Fruit fly (Drosophila melanogaster) whole organism, adult: ENCODE results near the gene grn.

ENCODE experiments used
- CG11617 ChIP-seq: fragments of 200-800 bp; sonication (Bioruptor generic); optimal IDR thresholded peaks from 2 replicates; lab custom pipeline; 2017; ENCODE audit warnings: mild to moderate bottlenecking, missing biosample characterization, missing genetic modification reagents, missing genetic modification characterization
- CG12768 ChIP-seq: fragments of 200-800 bp; sonication (Bioruptor generic); optimal IDR thresholded peaks from 2 replicates; lab custom pipeline; 2017; ENCODE audit warnings: missing biosample characterization, missing genetic modification characterization, mild to moderate bottlenecking, moderate library complexity, missing genetic modification reagents
- CG14711 ChIP-seq: fragments of 200-800 bp; sonication (Bioruptor generic); optimal IDR thresholded peaks from 2 replicates; lab custom pipeline; 2018; ENCODE audit warnings: missing biosample characterization, mild to moderate bottlenecking, missing genetic modification characterization, moderate library complexity
- CG1620 ChIP-seq: fragments of 200-800 bp; sonication (Bioruptor generic); optimal IDR thresholded peaks from 2 replicates; lab custom pipeline; 2016; ENCODE audit warnings: missing biosample characterization, missing genetic modification characterization
- CG33017 ChIP-seq: fragments of 200-800 bp; sonication (Bioruptor generic); optimal IDR thresholded peaks from 2 replicates; lab custom pipeline; 2018; ENCODE audit warnings: missing biosample characterization, mild to moderate bottlenecking, missing genetic modification characterization, moderate library complexity
- CG5204 ChIP-seq: fragments of 200-800 bp; sonication (Bioruptor generic); optimal IDR thresholded peaks from 2 replicates; lab custom pipeline; 2016; ENCODE audit warnings: missing biosample characterization, missing genetic modification characterization
- CG7045 ChIP-seq: fragments of 200-800 bp; sonication (Bioruptor generic); optimal IDR thresholded peaks from 2 replicates; lab custom pipeline; 2017; ENCODE audit warnings: missing biosample characterization, mild to moderate bottlenecking, missing genetic modification characterization
- CG7101 ChIP-seq: fragments of 200-800 bp; sonication (Bioruptor generic); optimal IDR thresholded peaks from 2 replicates; lab custom pipeline; 2018; ENCODE audit warnings: missing biosample characterization, mild to moderate bottlenecking, missing genetic modification characterization, moderate library complexity
- Clk ChIP-seq: fragments of 200-800 bp; sonication (Bioruptor generic); optimal IDR thresholded peaks from 2 replicates; lab custom pipeline; 2017; ENCODE audit warnings: missing biosample characterization, missing genetic modification characterization
- Crg-1 ChIP-seq: fragments of 200-800 bp; sonication (Bioruptor generic); optimal IDR thresholded peaks from 2 replicates; lab custom pipeline; 2016; ENCODE audit warnings: missing biosample characterization, missing genetic modification characterization
- Hr96 ChIP-seq: fragments of 200-800 bp; sonication (Bioruptor generic); optimal IDR thresholded peaks from 2 replicates; lab custom pipeline; 2016; ENCODE audit warnings: missing biosample characterization, missing genetic modification characterization
- Mnt ChIP-seq: fragments of 200-800 bp; sonication (Bioruptor generic); optimal IDR thresholded peaks from 2 replicates; lab custom pipeline; 2016; ENCODE audit warnings: missing biosample characterization, mild to moderate bottlenecking, missing genetic modification characterization
- bab1 ChIP-seq: fragments of 200-800 bp; sonication (Bioruptor generic); optimal IDR thresholded peaks from 3 replicates; lab custom pipeline; 2019; ENCODE audit warnings: missing biosample characterization, mild to moderate bottlenecking, missing genetic modification characterization, moderate library complexity
- cic ChIP-seq: fragments of 200-800 bp; sonication (Bioruptor generic); optimal IDR thresholded peaks from 2 replicates; lab custom pipeline; 2017; ENCODE audit warnings: missing biosample characterization, mild to moderate bottlenecking, missing genetic modification characterization, moderate library complexity
- cnc ChIP-seq, 2 experiments: fragments of >200 bp; optimal IDR thresholded peaks; 2 replicates each; lab custom pipeline; 2017
- kay ChIP-seq: fragments of 200-800 bp; sonication (Bioruptor generic); peaks from one replicate; lab custom pipeline; 2016; ENCODE audit warnings: missing biosample characterization, missing genetic modification characterization, borderline replicate concordance
- ovo ChIP-seq: fragments of 200-800 bp; sonication (Bioruptor generic); optimal IDR thresholded peaks from 2 replicates; lab custom pipeline; 2016; ENCODE audit warnings: missing biosample characterization, missing genetic modification characterization
- pad ChIP-seq: fragments of 200-800 bp; sonication (Bioruptor generic); optimal IDR thresholded peaks from 3 replicates; lab custom pipeline; 2017; ENCODE audit warnings: missing biosample characterization, missing genetic modification characterization, mild to moderate bottlenecking, moderate library complexity, missing genetic modification reagents
- tj ChIP-seq: fragments of 200-800 bp; sonication (Bioruptor generic); optimal IDR thresholded peaks from 3 replicates; lab custom pipeline; 2017; ENCODE audit warnings: missing biosample characterization, mild to moderate bottlenecking, missing genetic modification characterization, moderate library complexity
- toe ChIP-seq: fragments of 200-800 bp; sonication (Bioruptor generic); optimal IDR thresholded peaks from 2 replicates; lab custom pipeline; 2016; ENCODE audit warnings: missing biosample characterization, missing genetic modification characterization

The grn gene

DNA sequence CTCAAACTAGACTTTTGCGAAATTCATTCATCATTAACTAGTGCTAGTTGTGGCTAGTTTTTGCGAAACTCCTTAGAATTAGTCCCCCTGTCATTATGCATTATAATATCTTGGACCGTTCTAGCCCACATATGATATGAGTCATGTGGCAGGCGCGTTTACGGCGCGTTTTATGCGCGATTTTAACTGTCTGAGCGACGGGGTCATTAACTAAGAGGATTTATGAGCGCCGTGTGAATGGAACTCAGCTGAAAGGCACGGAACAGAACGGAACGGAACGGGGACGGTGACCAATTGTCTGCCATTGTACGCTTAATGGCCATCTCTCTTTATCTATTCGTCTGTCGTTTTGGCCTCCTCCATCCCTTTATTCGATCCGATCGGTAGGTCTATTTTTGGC lies 63.2 kb downstream of the grn start:
- TF ChIP-seq CG33017 (tag; lab: Kevin White, UChicago) = no peak
- TF ChIP-seq cnc (optimal IDR thresholded peaks at IDR 0.05; lab: Kevin White, UChicago) = no peak

DNA sequence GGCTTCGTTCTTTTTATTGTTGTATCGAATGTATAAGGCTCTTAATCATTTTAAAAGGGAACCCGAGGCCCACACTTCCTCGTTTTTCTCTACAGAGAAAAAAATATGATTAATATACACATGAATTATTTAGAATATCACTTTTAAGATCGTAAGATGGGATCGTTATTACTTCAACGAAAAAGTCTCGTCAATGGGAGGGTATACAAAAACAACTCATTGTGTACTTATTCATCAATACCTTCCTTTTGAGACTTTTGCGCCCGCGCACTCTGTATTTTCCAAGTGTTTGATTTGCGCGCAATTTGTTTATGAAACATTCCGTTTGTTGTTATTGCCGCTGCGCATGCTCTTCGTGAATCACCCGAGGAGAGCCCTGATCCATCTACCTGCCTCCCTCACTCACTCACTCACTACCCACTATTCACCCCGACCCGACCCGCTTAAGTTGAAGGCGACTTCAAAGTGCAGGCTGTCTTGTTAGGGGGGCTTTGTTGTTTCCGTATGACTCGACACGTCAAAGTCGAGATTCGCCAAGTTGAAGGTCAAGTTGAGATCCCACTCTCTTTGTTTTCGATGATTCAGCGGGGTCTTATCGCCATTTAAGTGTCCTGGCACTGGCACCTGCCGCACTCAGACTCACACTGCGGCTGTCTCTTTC lies 65.2 kb downstream of the grn start:
- no peak for TF ChIP-seq bab1 (GFP tag; lab: Kevin White, UChicago)

- peak; percentile 68 for TF ChIP-seq CG7101 (tag; lab: Kevin White, UChicago)
- TF ChIP-seq CG33017 (tag; lab: Kevin White, UChicago) = peak; percentile 50
- peak; percentile 17 for TF ChIP-seq pad (GFP tag; lab: Kevin White, UChicago)
- no peak for TF ChIP-seq CG5204 (GFP tag; lab: Kevin White, UChicago)
- TF ChIP-seq kay (GFP tag; lab: Kevin White, UChicago) = peak; percentile 96
- no peak for TF ChIP-seq CG1620 (GFP tag; lab: Kevin White, UChicago)
- peak; percentile 35 for TF ChIP-seq Hr96
- no peak for TF ChIP-seq bab1 (GFP tag; lab: Kevin White, UChicago)
- peak; percentile 41 for TF ChIP-seq CG11617 (GFP tag; lab: Kevin White, UChicago)
- TF ChIP-seq tj = no peak
- peak; percentile 91 for TF ChIP-seq cic
- TF ChIP-seq toe (GFP tag; lab: Kevin White, UChicago) = peak; percentile 9
- TF ChIP-seq CG14711 (tag; lab: Kevin White, UChicago) = no peak
- no peak for TF ChIP-seq Clk
- TF ChIP-seq cnc (optimal IDR thresholded peaks at IDR 0.05; lab: Kevin White, UChicago) = no peak
- peak; percentile 76 for TF ChIP-seq ovo (GFP tag; lab: Kevin White, UChicago)
- peak; percentile 26 for TF ChIP-seq CG7045
- peak; percentile 77 for TF ChIP-seq Mnt
- peak; percentile 31 for TF ChIP-seq Crg-1 (GFP tag; lab: Kevin White, UChicago)
- peak; percentile 67 for TF ChIP-seq CG12768 (GFP tag; lab: Kevin White, UChicago)
These were observed 66.0 kb downstream of the grn start for dm6 chr3R:8115205-8115604.

DNA sequence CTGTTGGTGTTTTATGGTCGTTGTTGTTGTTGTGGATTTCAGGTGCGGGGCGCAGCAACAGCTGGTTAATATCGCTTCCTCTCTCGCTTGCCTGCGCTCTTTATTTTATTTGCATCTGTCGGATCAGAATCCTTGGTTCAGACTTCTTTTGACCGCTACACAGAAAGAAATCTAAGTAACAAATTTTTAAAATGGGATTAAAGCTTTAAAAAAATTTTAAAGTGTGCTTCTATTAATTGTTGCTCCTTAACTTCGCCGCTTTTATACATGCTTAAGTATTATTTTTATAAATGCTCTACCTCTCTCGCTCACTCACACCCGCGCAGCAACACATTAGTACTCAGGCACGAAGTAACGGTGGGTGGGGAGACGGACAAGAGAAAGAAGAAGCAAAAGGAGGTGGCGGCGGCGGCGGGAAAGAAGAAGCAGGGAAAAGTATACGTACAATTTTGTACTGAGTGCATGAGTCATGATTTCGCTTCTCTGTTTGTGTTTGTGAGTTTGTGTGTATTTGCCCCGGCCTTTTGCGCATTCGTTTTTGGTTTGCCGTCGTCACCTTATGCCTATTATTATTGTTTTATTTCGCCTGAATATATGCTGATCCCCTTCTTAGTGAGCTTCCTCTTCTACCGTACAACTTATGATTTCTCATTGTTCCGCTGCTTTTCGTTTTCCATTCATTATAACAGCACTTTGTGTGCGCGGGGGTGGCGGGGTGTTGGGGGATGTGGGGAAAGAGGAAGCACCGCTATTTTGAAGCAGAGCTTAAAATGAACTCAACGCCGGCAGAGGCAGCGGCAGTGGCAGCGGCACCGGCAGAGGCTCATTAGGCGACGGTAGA lies 67.2 kb downstream of the grn start:
- TF ChIP-seq Mnt = peak; percentile 68
- peak; percentile 99 for TF ChIP-seq pad (GFP tag; lab: Kevin White, UChicago)
- peak; percentile 59 for TF ChIP-seq CG33017 (tag; lab: Kevin White, UChicago)
- TF ChIP-seq tj = peak; percentile 88
- peak; percentile 61 for TF ChIP-seq CG7101 (tag; lab: Kevin White, UChicago)
- TF ChIP-seq CG14711 (tag; lab: Kevin White, UChicago) = peak; percentile 53
- TF ChIP-seq Hr96 = peak; percentile 70
- no peak for TF ChIP-seq Clk
- TF ChIP-seq CG12768 (GFP tag; lab: Kevin White, UChicago) = peak; percentile 71
- TF ChIP-seq CG5204 (GFP tag; lab: Kevin White, UChicago) = no peak
- peak; percentile 27 for TF ChIP-seq bab1 (GFP tag; lab: Kevin White, UChicago)
- no peak for TF ChIP-seq cnc (optimal IDR thresholded peaks at IDR 0.05; lab: Kevin White, UChicago)
- peak; percentile 71 for TF ChIP-seq cic
- TF ChIP-seq ovo (GFP tag; lab: Kevin White, UChicago) = peak; percentile 83
- peak; percentile 62 for TF ChIP-seq CG1620 (GFP tag; lab: Kevin White, UChicago)
- peak; percentile 27 for TF ChIP-seq toe (GFP tag; lab: Kevin White, UChicago)
- peak; percentile 29 for TF ChIP-seq CG11617 (GFP tag; lab: Kevin White, UChicago)
- peak; percentile 51 for TF ChIP-seq CG7045
- TF ChIP-seq kay (GFP tag; lab: Kevin White, UChicago) = peak; percentile 95
- TF ChIP-seq Crg-1 (GFP tag; lab: Kevin White, UChicago) = no peak

dm6 chr3R:8112880-8113832 lies 68.1 kb downstream of the grn start:
- TF ChIP-seq CG11617 (GFP tag; lab: Kevin White, UChicago) = peak; percentile 25
- no peak for TF ChIP-seq cic
- peak; percentile 67 for TF ChIP-seq CG7101 (tag; lab: Kevin White, UChicago)
- TF ChIP-seq CG5204 (GFP tag; lab: Kevin White, UChicago) = peak; percentile 26
- TF ChIP-seq CG33017 (tag; lab: Kevin White, UChicago) = peak; percentile 61
- peak; percentile 19 for TF ChIP-seq CG14711 (tag; lab: Kevin White, UChicago)
- TF ChIP-seq CG7045 = peak; percentile 75
- TF ChIP-seq kay (GFP tag; lab: Kevin White, UChicago) = peak; percentile 97
- TF ChIP-seq Mnt = no peak
- peak; percentile 44 for TF ChIP-seq toe (GFP tag; lab: Kevin White, UChicago)
- TF ChIP-seq Crg-1 (GFP tag; lab: Kevin White, UChicago) = peak; percentile 38
- no peak for TF ChIP-seq tj
- TF ChIP-seq CG12768 (GFP tag; lab: Kevin White, UChicago) = peak; percentile 15
